Worm (Caenorhabditis elegans) whole organism, early embryonic: ENCODE data around the gene F32H5.1.

Experiments
- B0310.2 ChIP-seq: sonication (generic microtip); optimal IDR thresholded peaks from 2 replicates; lab custom pipeline; 2016; ENCODE audit warnings: mild to moderate bottlenecking, missing genetic modification characterization, missing compliant biosample characterization
- F13C5.2 ChIP-seq: sonication (generic microtip); optimal IDR thresholded peaks from 2 replicates; lab custom pipeline; 2017; ENCODE audit warnings: mild to moderate bottlenecking, missing genetic modification characterization, inconsistent platforms, missing compliant biosample characterization
- aly-1 ChIP-seq: sonication (generic microtip); optimal IDR thresholded peaks from 2 replicates; lab custom pipeline; 2016; ENCODE audit warnings: missing genetic modification characterization, missing compliant biosample characterization
- ama-1 ChIP-seq: fragments of 150-350 bp; optimal IDR thresholded peaks from 2 replicates; lab custom pipeline; 2014
- ceh-13 ChIP-seq: fragments of 200-800 bp; sonication (Bioruptor generic); optimal IDR thresholded peaks from 2 replicates; lab custom pipeline; 2018; ENCODE audit warnings: mild to moderate bottlenecking, missing genetic modification characterization, missing compliant biosample characterization
- ceh-36 ChIP-seq: sonication (generic microtip); optimal IDR thresholded peaks from 2 replicates; lab custom pipeline; 2016; ENCODE audit warnings: missing genetic modification characterization, inconsistent platforms, missing compliant biosample characterization
- ets-7 ChIP-seq: sonication (generic microtip); optimal IDR thresholded peaks from 2 replicates; lab custom pipeline; 2016; ENCODE audit warnings: missing genotype, missing genetic modification characterization, missing compliant biosample characterization
- flt-1 ChIP-seq: fragments of 200-800 bp; sonication (Bioruptor generic); IDR thresholded peaks from 2 replicates; pipeline ENCODE4 v1.3.6; 2022; ENCODE audit warnings: missing genetic modification characterization, missing compliant biosample characterization
- hmbx-1 ChIP-seq: sonication (generic microtip); optimal IDR thresholded peaks from 2 replicates; lab custom pipeline; 2016; ENCODE audit warnings: mild to moderate bottlenecking, missing genetic modification characterization, missing compliant biosample characterization
- hmg-4 ChIP-seq: fragments of 200-800 bp; sonication (Bioruptor generic); optimal IDR thresholded peaks from 2 replicates; lab custom pipeline; 2018; ENCODE audit warnings: mild to moderate bottlenecking, missing genetic modification characterization, missing compliant biosample characterization
- hnd-1 ChIP-seq: sonication (generic microtip); optimal IDR thresholded peaks from 2 replicates; lab custom pipeline; 2016; ENCODE audit warnings: missing genetic modification characterization, missing compliant biosample characterization
- pes-1 ChIP-seq: fragments of 200-800 bp; sonication (Bioruptor generic); IDR thresholded peaks from 2 replicates; pipeline ENCODE4 v1.3.6; 2022; ENCODE audit warnings: missing genetic modification reagents, missing genetic modification characterization, missing compliant biosample characterization
- scrt-1 ChIP-seq: fragments of 200-800 bp; sonication (Bioruptor generic); IDR thresholded peaks from 2 replicates; pipeline ENCODE4 v1.3.6; 2022; ENCODE audit warnings: missing genetic modification characterization, missing compliant biosample characterization
- sea-1 ChIP-seq: fragments of 200-800 bp; sonication (Bioruptor generic); conservative IDR thresholded peaks from 2 replicates; pipeline ENCODE4 v1.3.6; 2022; ENCODE audit warnings: missing genetic modification characterization, missing compliant biosample characterization
- tbx-11 ChIP-seq: fragments of 200-800 bp; sonication (Bioruptor generic); IDR thresholded peaks from 2 replicates; pipeline ENCODE4 v1.3.6; 2022; ENCODE audit warnings: missing genetic modification characterization, missing compliant biosample characterization
- tbx-37 ChIP-seq: fragments of 200-800 bp; sonication (Bioruptor generic); conservative IDR thresholded peaks from 2 replicates; pipeline ENCODE4 v1.3.6; 2022; ENCODE audit warnings: missing genetic modification reagents, missing genetic modification characterization, missing compliant biosample characterization
- tra-4 ChIP-seq: sonication (generic microtip); optimal IDR thresholded peaks from 2 replicates; lab custom pipeline; 2017; ENCODE audit warnings: missing genetic modification characterization, missing compliant biosample characterization

Gene F32H5.1

DNA sequence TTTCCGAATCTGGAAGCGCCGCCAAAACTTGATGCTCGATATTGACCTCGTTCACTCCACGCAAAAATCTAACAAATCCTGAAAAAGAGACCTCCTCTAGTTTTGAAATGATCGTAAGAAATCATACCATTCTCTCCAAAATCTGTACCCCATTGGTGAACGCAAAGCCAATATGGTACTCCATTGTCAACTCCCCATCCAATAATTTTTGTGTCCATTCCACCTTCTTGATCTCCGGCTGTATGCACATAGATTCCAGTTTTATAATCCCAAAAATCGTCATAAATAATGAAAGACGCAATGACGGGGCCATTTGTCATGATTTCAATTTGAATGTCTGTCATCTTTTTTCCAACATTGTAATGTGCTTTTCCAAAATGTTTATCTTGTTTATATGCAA is 1.6 kb downstream of the F32H5.1 start:
- no peak for TF ChIP-seq hmbx-1
- no peak for TF ChIP-seq ceh-13 (GFP tag; lab: Kevin White, UChicago)
- TF ChIP-seq tbx-11 (GFP tag; lab: Robert Waterston, UW), result no peak

DNA sequence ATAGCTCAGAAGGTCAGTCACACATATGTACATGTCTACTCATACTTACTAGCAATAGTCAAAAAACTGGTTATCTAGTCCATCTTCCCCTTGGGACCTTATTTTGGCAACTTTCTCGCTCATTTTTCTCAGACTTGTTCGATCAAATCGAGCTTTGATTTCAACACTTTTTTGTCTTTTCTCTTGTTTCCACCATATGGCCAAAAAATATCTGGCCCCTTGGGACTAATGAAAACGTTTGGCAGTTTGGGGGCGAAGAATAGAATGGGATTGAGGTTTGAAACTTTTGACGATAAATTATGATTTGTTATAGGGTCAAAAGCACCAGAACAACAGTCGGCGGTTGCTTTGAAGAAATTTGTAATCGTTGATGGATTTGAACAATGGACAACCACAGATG is 5.4 kb downstream of the F32H5.1 start:
- TF ChIP-seq ceh-36 (tag; lab: Kevin White, UChicago), result no peak
- no peak for TF ChIP-seq tbx-11 (GFP tag; lab: Robert Waterston, UW)
- no peak for TF ChIP-seq flt-1 (GFP tag; lab: Robert Waterston, UW)
- TF ChIP-seq B0310.2 (tag; lab: Kevin White, UChicago), result no peak
- no peak for TF ChIP-seq aly-1 (tag; lab: Kevin White, UChicago)
- TF ChIP-seq scrt-1 (GFP tag; lab: Robert Waterston, UW), result no peak
- no peak for TF ChIP-seq pes-1 (GFP tag; lab: Robert Waterston, UW)
- no peak for TF ChIP-seq ceh-13 (GFP tag; lab: Kevin White, UChicago)
- no peak for TF ChIP-seq sea-1
- TF ChIP-seq ets-7 (tag; lab: Kevin White, UChicago), result no peak

DNA sequence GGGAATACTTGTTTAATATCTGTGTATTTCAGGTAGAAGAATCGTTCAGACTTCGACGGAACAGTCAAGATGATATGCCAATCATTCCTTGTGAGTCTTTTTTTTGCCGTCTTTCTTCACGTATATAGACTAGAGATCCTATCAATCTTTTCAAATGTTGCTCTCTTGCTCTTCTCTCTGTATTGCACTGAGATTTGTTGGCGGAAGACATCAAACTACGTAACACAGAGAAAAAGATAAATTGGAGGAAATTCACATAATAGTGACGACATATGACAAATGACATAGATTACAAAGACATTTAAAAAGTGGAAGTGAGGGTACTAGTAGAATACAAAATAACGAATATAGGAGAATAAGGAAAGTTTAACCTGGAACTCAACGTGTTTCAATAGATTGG is 6.1 kb downstream of the F32H5.1 start:
- TF ChIP-seq aly-1 (tag; lab: Kevin White, UChicago), result no peak
- no peak for TF ChIP-seq tbx-37 (GFP tag; lab: Robert Waterston, UW)
- TF ChIP-seq scrt-1 (GFP tag; lab: Robert Waterston, UW), result no peak
- no peak for TF ChIP-seq ama-1 (lab: Kevin White, UChicago)
- TF ChIP-seq hnd-1, result no peak
- no peak for TF ChIP-seq ceh-36 (tag; lab: Kevin White, UChicago)
- no peak for TF ChIP-seq tra-4 (tag; lab: Kevin White, UChicago)
- TF ChIP-seq pes-1 (GFP tag; lab: Robert Waterston, UW), result no peak
- TF ChIP-seq ceh-13 (GFP tag; lab: Kevin White, UChicago), result no peak
- no peak for TF ChIP-seq F13C5.2
- TF ChIP-seq B0310.2 (tag; lab: Kevin White, UChicago), result no peak
- TF ChIP-seq sea-1, result no peak
- TF ChIP-seq flt-1 (GFP tag; lab: Robert Waterston, UW), result no peak
- no peak for TF ChIP-seq hmbx-1
- no peak for TF ChIP-seq ets-7 (tag; lab: Kevin White, UChicago)
- TF ChIP-seq hmg-4, result no peak
- TF ChIP-seq tbx-11 (GFP tag; lab: Robert Waterston, UW), result no peak

DNA sequence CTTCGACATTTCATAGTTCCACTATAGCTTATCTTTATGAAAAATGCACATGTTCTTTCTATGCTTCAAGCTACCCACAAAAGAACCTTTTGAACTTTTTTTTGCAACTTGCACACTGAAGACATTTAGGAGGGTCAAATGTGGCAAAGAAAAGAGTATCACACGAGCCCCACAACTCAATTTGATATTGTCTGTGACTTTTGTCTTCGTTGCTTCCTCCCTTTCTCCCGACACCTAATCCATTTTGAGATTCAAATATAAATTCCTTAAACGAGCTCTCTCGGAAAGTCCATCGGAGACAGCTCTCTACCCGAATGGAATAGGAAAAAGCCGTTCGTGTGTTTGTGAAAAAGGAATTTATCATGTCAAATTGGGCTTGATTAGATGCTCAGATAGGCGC is 7.5 kb downstream of the F32H5.1 start:
- no peak for TF ChIP-seq aly-1 (tag; lab: Kevin White, UChicago)
- TF ChIP-seq pes-1 (GFP tag; lab: Robert Waterston, UW), result no peak
- no peak for TF ChIP-seq B0310.2 (tag; lab: Kevin White, UChicago)
- TF ChIP-seq sea-1, result no peak
- no peak for TF ChIP-seq hmbx-1
- TF ChIP-seq flt-1 (GFP tag; lab: Robert Waterston, UW), result no peak
- TF ChIP-seq tbx-37 (GFP tag; lab: Robert Waterston, UW), result no peak
- no peak for TF ChIP-seq ets-7 (tag; lab: Kevin White, UChicago)
- TF ChIP-seq hmg-4, result no peak
- TF ChIP-seq ceh-36 (tag; lab: Kevin White, UChicago), result no peak
- no peak for TF ChIP-seq ama-1 (lab: Kevin White, UChicago)
- TF ChIP-seq scrt-1 (GFP tag; lab: Robert Waterston, UW), result no peak
- no peak for TF ChIP-seq tbx-11 (GFP tag; lab: Robert Waterston, UW)
- no peak for TF ChIP-seq F13C5.2
- TF ChIP-seq ceh-13 (GFP tag; lab: Kevin White, UChicago), result no peak
- no peak for TF ChIP-seq hnd-1
- no peak for TF ChIP-seq tra-4 (tag; lab: Kevin White, UChicago)

DNA sequence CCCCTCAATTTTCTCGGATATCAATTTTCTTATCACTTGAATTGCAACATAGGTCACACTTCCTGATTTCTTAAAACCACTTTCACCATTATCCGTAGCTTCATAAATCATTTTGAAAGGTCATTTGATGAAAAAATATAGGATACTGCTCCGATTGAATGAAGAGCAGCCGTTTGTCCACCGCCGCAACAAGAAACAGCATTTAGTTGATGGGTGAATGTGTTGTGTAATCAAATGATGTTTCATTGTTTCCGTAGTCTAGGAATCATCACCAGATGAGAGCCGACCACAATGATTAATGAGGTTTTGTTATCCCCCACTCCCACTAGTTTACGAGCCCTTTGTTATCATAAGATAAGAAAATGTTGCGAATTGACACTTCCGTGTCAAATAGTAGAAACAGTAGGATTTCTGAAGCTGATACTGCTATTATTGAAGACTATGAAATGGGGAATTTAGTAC is 11.9 kb downstream of the F32H5.1 start, which contains the start of gene twk-43:
TSS of gene twk-43 (plus strand) at position 412 of the 462 bp plus-strand sequence.
- TF ChIP-seq aly-1 (tag; lab: Kevin White, UChicago), result no peak
- no peak for TF ChIP-seq tbx-37 (GFP tag; lab: Robert Waterston, UW)
- no peak for TF ChIP-seq flt-1 (GFP tag; lab: Robert Waterston, UW)
- TF ChIP-seq hnd-1, result no peak
- no peak for TF ChIP-seq ama-1 (lab: Kevin White, UChicago)
- TF ChIP-seq ceh-13 (GFP tag; lab: Kevin White, UChicago), result no peak

DNA sequence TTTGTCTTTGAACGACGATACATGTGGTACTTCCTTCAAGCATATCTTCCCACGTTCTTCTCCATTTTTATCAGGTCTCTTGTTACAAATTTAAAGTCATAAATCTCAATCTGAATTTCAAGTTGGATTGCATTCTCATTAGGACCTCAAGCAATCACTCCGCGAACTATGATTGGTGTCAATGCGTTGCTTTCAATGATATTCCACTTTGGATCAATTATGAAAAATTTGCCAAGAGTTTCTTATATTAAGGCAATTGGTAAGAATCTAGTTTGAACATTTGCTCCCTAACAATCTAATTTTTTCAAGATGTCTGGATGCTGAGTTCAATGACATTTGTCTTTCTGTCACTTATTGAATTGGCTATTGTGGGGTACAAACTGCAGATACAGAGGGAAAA is 15.6 kb downstream of the F32H5.1 start:
- no peak for TF ChIP-seq flt-1 (GFP tag; lab: Robert Waterston, UW)
- TF ChIP-seq B0310.2 (tag; lab: Kevin White, UChicago), result no peak
- TF ChIP-seq sea-1, result no peak
- TF ChIP-seq ets-7 (tag; lab: Kevin White, UChicago), result no peak
- TF ChIP-seq ceh-13 (GFP tag; lab: Kevin White, UChicago), result no peak
- TF ChIP-seq ceh-36 (tag; lab: Kevin White, UChicago), result no peak
- TF ChIP-seq aly-1 (tag; lab: Kevin White, UChicago), result no peak
- TF ChIP-seq ama-1 (lab: Kevin White, UChicago), result no peak
- TF ChIP-seq tbx-37 (GFP tag; lab: Robert Waterston, UW), result no peak
- no peak for TF ChIP-seq F13C5.2
- TF ChIP-seq scrt-1 (GFP tag; lab: Robert Waterston, UW), result no peak
- no peak for TF ChIP-seq tbx-11 (GFP tag; lab: Robert Waterston, UW)

DNA sequence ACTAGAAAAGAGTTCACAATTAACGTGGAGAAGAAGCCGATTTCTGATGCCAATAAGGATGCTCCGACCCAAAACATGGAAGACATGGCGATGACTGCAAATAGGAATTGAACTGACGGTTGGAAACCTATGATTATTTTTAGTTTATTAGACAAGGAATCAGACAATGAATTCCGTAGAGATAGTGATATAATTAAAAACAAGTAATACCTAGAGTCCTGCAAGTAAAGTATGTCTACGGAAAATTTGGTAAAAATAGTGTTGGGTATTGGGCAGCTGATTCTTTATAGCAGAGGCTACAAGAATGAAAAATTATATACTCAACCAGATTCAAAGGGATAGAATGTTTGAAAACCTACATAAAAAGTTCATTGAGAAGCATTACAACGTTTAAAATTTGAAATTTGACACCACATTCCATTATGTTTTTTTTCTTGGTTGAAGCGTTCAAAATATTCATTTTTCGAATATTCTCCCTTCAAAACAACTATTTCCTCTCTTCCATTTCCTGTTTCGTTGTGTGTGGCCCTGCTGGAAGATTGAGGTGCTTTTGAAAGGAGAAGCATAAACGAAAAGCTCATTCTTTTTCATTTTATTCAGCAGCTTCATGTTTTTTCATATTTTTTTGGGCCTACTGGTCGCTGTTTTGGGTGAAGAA is 18.1 kb downstream of the F32H5.1 start, which contains the start of the genes str-4 and lgc-48:
TSS of gene str-4 (minus strand) at position 101 of the 658 bp plus-strand sequence.
TSS of gene lgc-48 (plus strand) at position 608 of the 658 bp plus-strand sequence.
- TF ChIP-seq ceh-36 (tag; lab: Kevin White, UChicago) (no peak), tra-4 (tag; lab: Kevin White, UChicago) (no peak), B0310.2 (tag; lab: Kevin White, UChicago) (no peak), flt-1 (GFP tag; lab: Robert Waterston, UW) (no peak), scrt-1 (GFP tag; lab: Robert Waterston, UW) (no peak), F13C5.2 (no peak), hmg-4 (no peak), tbx-11 (GFP tag; lab: Robert Waterston, UW) (no peak), tbx-37 (GFP tag; lab: Robert Waterston, UW) (no peak), sea-1 (no peak), hmbx-1 (no peak), ama-1 (lab: Kevin White, UChicago) (no peak), aly-1 (tag; lab: Kevin White, UChicago) (no peak), pes-1 (GFP tag; lab: Robert Waterston, UW) (no peak), ets-7 (tag; lab: Kevin White, UChicago) (no peak), hnd-1 (no peak), ceh-13 (GFP tag; lab: Kevin White, UChicago) (no peak)
